Fruit fly (Drosophila melanogaster) whole organism, prepupa: Measurements from ENCODE around the gene spir.

ENCODE experiments used
- CG31627 ChIP-seq: fragments of 200-800 bp; sonication (Bioruptor generic); optimal IDR thresholded peaks from 3 replicates; lab custom pipeline; 2016; ENCODE audit warnings: missing biosample characterization, missing genetic modification characterization
- Hr39 ChIP-seq: fragments of 200-800 bp; sonication (Bioruptor generic); optimal IDR thresholded peaks from 2 replicates; lab custom pipeline; 2016; ENCODE audit warnings: missing biosample characterization, missing genetic modification characterization
- Sox15 ChIP-seq: fragments of 200-800 bp; sonication (Bioruptor generic); optimal IDR thresholded peaks from 3 replicates; lab custom pipeline; 2016; ENCODE audit warnings: missing biosample characterization, missing genetic modification characterization
- eg ChIP-seq: fragments of 200-800 bp; sonication (Bioruptor generic); IDR thresholded peaks from 3 replicates; pipeline ENCODE4 v1.3.6; 2022; ENCODE audit warnings: missing biosample characterization, missing genetic modification characterization

- TF ChIP-seq Sox15 (GFP tag; lab: Kevin White, UChicago) (no peak), Hr39 (no peak), CG31627 (GFP tag; lab: Kevin White, UChicago) (no peak), eg (GFP tag; lab: Robert Waterston, UW) (peak; percentile 87)
Measured at dm6 chr2L:20371451-20371850, 60.4 kb downstream of the spir start.
